Fruit fly (Drosophila melanogaster) whole organism, prepupa: Measurements from ENCODE around the gene wda.

Source experiments
- CG16779 ChIP-seq: fragments of 200-800 bp; sonication (Bioruptor generic); optimal IDR thresholded peaks from 3 replicates; lab custom pipeline; 2017; ENCODE audit warnings: missing biosample characterization, mild to moderate bottlenecking, missing genetic modification characterization
- CG32006 ChIP-seq: fragments of 200-800 bp; sonication (Bioruptor generic); optimal IDR thresholded peaks from 3 replicates; lab custom pipeline; 2017; ENCODE audit warnings: missing biosample characterization, mild to moderate bottlenecking, missing genetic modification characterization
- CG6276 ChIP-seq: fragments of 200-800 bp; sonication (Bioruptor generic); optimal IDR thresholded peaks from 2 replicates; lab custom pipeline; 2017; ENCODE audit warnings: missing biosample characterization, mild to moderate bottlenecking, missing genetic modification characterization
- CG8319 ChIP-seq: fragments of 200-800 bp; sonication (Bioruptor generic); optimal IDR thresholded peaks from 3 replicates; lab custom pipeline; 2016; ENCODE audit warnings: missing biosample characterization, missing genetic modification characterization
- CG9139 ChIP-seq: fragments of 200-800 bp; sonication (Bioruptor generic); optimal IDR thresholded peaks from 3 replicates; lab custom pipeline; 2017; ENCODE audit warnings: missing biosample characterization, mild to moderate bottlenecking, missing genetic modification characterization
- Eip75B ChIP-seq: fragments of 200-800 bp; sonication (Bioruptor generic); optimal IDR thresholded peaks from 3 replicates; lab custom pipeline; 2016; ENCODE audit warnings: missing biosample characterization, missing genetic modification characterization
- Ets21C ChIP-seq: fragments of 200-800 bp; sonication (Bioruptor generic); optimal IDR thresholded peaks from 3 replicates; lab custom pipeline; 2016; ENCODE audit warnings: missing biosample characterization, missing genetic modification characterization
- Ets96B ChIP-seq: fragments of 200-800 bp; optimal IDR thresholded peaks from 2 replicates; lab custom pipeline; 2019; ENCODE audit warnings: missing biosample characterization, mild to moderate bottlenecking, missing genetic modification characterization, moderate library complexity
- Hr38 ChIP-seq: sonication (Bioruptor generic); optimal IDR thresholded peaks from 2 replicates; lab custom pipeline; 2016; ENCODE audit warnings: missing biosample characterization, missing genetic modification characterization
- OdsH ChIP-seq: fragments of 200-800 bp; sonication (Bioruptor generic); optimal IDR thresholded peaks from 3 replicates; lab custom pipeline; 2016; ENCODE audit warnings: missing biosample characterization, missing genetic modification characterization
- acj6 ChIP-seq: fragments of 200-800 bp; sonication (Bioruptor generic); optimal IDR thresholded peaks from 3 replicates; lab custom pipeline; 2016; ENCODE audit warnings: missing biosample characterization, missing genetic modification characterization
- pdm3 ChIP-seq: fragments of 200-800 bp; sonication (Bioruptor generic); optimal IDR thresholded peaks from 3 replicates; lab custom pipeline; 2016; ENCODE audit warnings: missing biosample characterization, missing genetic modification characterization
- ss ChIP-seq, 2 experiments: fragments of 200-800 bp; sonication (Bioruptor generic); optimal IDR thresholded peaks; 2 replicates in 1 of 2; 3 replicates in 1 of 2; lab custom pipeline; 2017 to 2018; ENCODE audit warnings: mild to moderate bottlenecking in 2 of 2, missing biosample characterization in 2 of 2, missing genetic modification characterization in 2 of 2, moderate library complexity in 1 of 2
- topi ChIP-seq: fragments of 200-800 bp; sonication (Bioruptor generic); optimal IDR thresholded peaks from 3 replicates; lab custom pipeline; 2016; ENCODE audit warnings: missing biosample characterization, missing genetic modification characterization

- TF ChIP-seq topi (peak; percentile 23), acj6 (GFP tag; lab: Kevin White, UChicago) (no peak), ss (GFP tag; optimal IDR thresholded peaks at IDR 0.05; lab: Kevin White, UChicago) (peak; percentile 69 to 70), CG6276 (GFP tag; lab: Kevin White, UChicago) (peak; percentile 60), OdsH (GFP tag; lab: Kevin White, UChicago) (no peak), CG32006 (no peak), Hr38 (GFP tag; lab: Kevin White, UChicago) (no peak), CG16779 (tag; lab: Kevin White, UChicago) (peak; percentile 45), CG9139 (peak; percentile 20), pdm3 (GFP tag; lab: Kevin White, UChicago) (no peak), Ets21C (no peak), Eip75B (GFP tag; lab: Kevin White, UChicago) (no peak), CG8319 (GFP tag; lab: Kevin White, UChicago) (no peak), Ets96B (tag; lab: Kevin White, UChicago) (no peak)
Measured at dm6 chr3R:23221680-23222148, 36.2 kb downstream of the wda start.
